Fruit fly (Drosophila melanogaster) whole organism, embryonic: ENCODE measurements around the gene CG10738.

Experiments used
- BtbVII ChIP-seq: fragments of 200-800 bp; sonication (Bioruptor generic); optimal IDR thresholded peaks from 3 replicates; lab custom pipeline; 2017; ENCODE audit warnings: missing biosample characterization, mild to moderate bottlenecking, missing genetic modification characterization
- CG1024 ChIP-seq: fragments of 200-800 bp; sonication (Bioruptor generic); IDR thresholded peaks from 2 replicates; pipeline ENCODE4 v1.3.6; 2022; ENCODE audit warnings: missing biosample characterization, missing genetic modification characterization
- CG10431 ChIP-seq: fragments of 200-800 bp; sonication (Bioruptor generic); optimal IDR thresholded peaks from 3 replicates; lab custom pipeline; 2018; ENCODE audit warnings: missing biosample characterization, mild to moderate bottlenecking, missing genetic modification characterization
- CG10654 ChIP-seq: fragments of 200-800 bp; sonication (Bioruptor generic); optimal IDR thresholded peaks from 2 replicates; lab custom pipeline; 2016; ENCODE audit warnings: missing biosample characterization, missing genetic modification characterization
- CG12104 ChIP-seq: fragments of 200-800 bp; sonication (Bioruptor generic); optimal IDR thresholded peaks from 3 replicates; lab custom pipeline; 2016; ENCODE audit warnings: missing biosample characterization, missing genetic modification characterization
- CG14860 ChIP-seq: fragments of 200-800 bp; sonication (Bioruptor generic); IDR thresholded peaks from 3 replicates; pipeline ENCODE4 v1.3.6; 2022; ENCODE audit warnings: missing biosample characterization, missing genetic modification characterization; ENCODE audit not compliant: partially characterized antibody
- CG15696 ChIP-seq: fragments of 200-800 bp; sonication (Bioruptor generic); optimal IDR thresholded peaks from 2 replicates; lab custom pipeline; 2019; ENCODE audit warnings: missing biosample characterization, mild to moderate bottlenecking, missing genetic modification characterization, moderate library complexity
- CG1647 ChIP-seq: fragments of 200-800 bp; sonication (Bioruptor generic); optimal IDR thresholded peaks from 3 replicates; lab custom pipeline; 2016; ENCODE audit warnings: missing biosample characterization, missing genetic modification characterization
- CG18599 ChIP-seq: fragments of 200-800 bp; sonication (Bioruptor generic); optimal IDR thresholded peaks from 3 replicates; lab custom pipeline; 2017; ENCODE audit warnings: missing biosample characterization, missing genetic modification characterization, mild to moderate bottlenecking, moderate library complexity, missing genetic modification reagents
- CG2202 ChIP-seq: fragments of 200-800 bp; sonication (Bioruptor generic); optimal IDR thresholded peaks from 2 replicates; lab custom pipeline; 2018; ENCODE audit warnings: missing biosample characterization, mild to moderate bottlenecking, missing genetic modification characterization
- CG2889 ChIP-seq: fragments of 200-800 bp; sonication (Bioruptor generic); IDR thresholded peaks from 3 replicates; pipeline ENCODE4 v1.3.6; 2022; ENCODE audit warnings: missing biosample characterization, missing genetic modification characterization
- CG31388 ChIP-seq: fragments of 200-800 bp; sonication (Bioruptor generic); optimal IDR thresholded peaks from 2 replicates; lab custom pipeline; 2016; ENCODE audit warnings: missing biosample characterization, missing genetic modification characterization
- CG4707 ChIP-seq: fragments of 200-800 bp; sonication (Bioruptor generic); optimal IDR thresholded peaks from 2 replicates; lab custom pipeline; 2018; ENCODE audit warnings: missing biosample characterization, mild to moderate bottlenecking, missing genetic modification characterization, moderate library complexity
- CG6765 ChIP-seq: fragments of 200-800 bp; sonication (Bioruptor generic); optimal IDR thresholded peaks from 3 replicates; lab custom pipeline; 2017; ENCODE audit warnings: missing biosample characterization, mild to moderate bottlenecking, missing genetic modification characterization
- CG6813 ChIP-seq: fragments of 200-800 bp; sonication (Bioruptor generic); optimal IDR thresholded peaks from 2 replicates; lab custom pipeline; 2017; ENCODE audit warnings: missing biosample characterization, missing genetic modification characterization, mild to moderate bottlenecking, moderate library complexity, missing genetic modification reagents
- CG7745 ChIP-seq: fragments of 200-800 bp; sonication (Bioruptor generic); optimal IDR thresholded peaks from 2 replicates; lab custom pipeline; 2018; ENCODE audit warnings: missing biosample characterization, mild to moderate bottlenecking, missing genetic modification characterization, moderate library complexity
- CG8359 ChIP-seq: fragments of 200-800 bp; sonication (Bioruptor generic); optimal IDR thresholded peaks from 2 replicates; lab custom pipeline; 2017; ENCODE audit warnings: missing biosample characterization, mild to moderate bottlenecking, missing genetic modification characterization, borderline replicate concordance
- Deaf1 ChIP-seq: fragments of 200-800 bp; optimal IDR thresholded peaks from 3 replicates; lab custom pipeline; 2019; ENCODE audit warnings: missing biosample characterization, mild to moderate bottlenecking, missing genetic modification characterization, moderate library complexity
- H2.0 ChIP-seq: fragments of 200-800 bp; sonication (Bioruptor generic); IDR thresholded peaks from 2 replicates; pipeline ENCODE4 v1.3.6; 2022; ENCODE audit warnings: missing biosample characterization, missing genetic modification characterization
- HLHmδ ChIP-seq: fragments of 200-800 bp; sonication (Bioruptor generic); optimal IDR thresholded peaks from 2 replicates; lab custom pipeline; 2018; ENCODE audit warnings: missing biosample characterization, mild to moderate bottlenecking, missing genetic modification characterization, moderate library complexity
- HmgZ ChIP-seq: fragments of 200-800 bp; sonication (Bioruptor generic); optimal IDR thresholded peaks from 2 replicates; lab custom pipeline; 2018; ENCODE audit warnings: missing biosample characterization, mild to moderate bottlenecking, missing genetic modification characterization
- Lim3 ChIP-seq: fragments of 200-800 bp; sonication (Bioruptor generic); IDR thresholded peaks from 2 replicates; pipeline ENCODE4 v1.3.6; 2022; ENCODE audit warnings: missing biosample characterization, missing genetic modification characterization
- Med ChIP-seq: fragments of 200-800 bp; sonication (Bioruptor generic); peaks from one replicate; lab custom pipeline; 2016; ENCODE audit warnings: missing biosample characterization, missing genetic modification characterization, mild to moderate bottlenecking, inconsistent platforms, moderate library complexity
- Meics ChIP-seq: fragments of 200-800 bp; sonication (Bioruptor generic); optimal IDR thresholded peaks from 2 replicates; lab custom pipeline; 2017; ENCODE audit warnings: missing biosample characterization, mild to moderate bottlenecking, missing genetic modification characterization
- NC2α ChIP-seq: fragments of 200-800 bp; sonication (Bioruptor generic); optimal IDR thresholded peaks from 2 replicates; lab custom pipeline; 2016; ENCODE audit warnings: missing biosample characterization, missing genetic modification characterization
- Oli ChIP-seq: fragments of 200-800 bp; sonication (Bioruptor generic); optimal IDR thresholded peaks from 2 replicates; lab custom pipeline; 2018; ENCODE audit warnings: missing biosample characterization, mild to moderate bottlenecking, missing genetic modification characterization, moderate library complexity
- Poxn ChIP-seq: fragments of 200-800 bp; sonication (Bioruptor generic); IDR thresholded peaks from 2 replicates; pipeline ENCODE4 v1.3.6; 2022; ENCODE audit warnings: missing biosample characterization, missing genetic modification characterization
- Scr ChIP-seq: fragments of 200-800 bp; sonication (Bioruptor generic); IDR thresholded peaks from 2 replicates; pipeline ENCODE4 v1.3.6; 2022; ENCODE audit warnings: missing biosample characterization, missing genetic modification characterization; ENCODE audit not compliant: partially characterized antibody
- Sox100B ChIP-seq: fragments of 200-800 bp; sonication (Bioruptor generic); optimal IDR thresholded peaks from 3 replicates; lab custom pipeline; 2018; ENCODE audit warnings: missing biosample characterization, mild to moderate bottlenecking, missing genetic modification characterization
- Sox102F ChIP-seq: fragments of 200-800 bp; sonication (Bioruptor generic); optimal IDR thresholded peaks from 2 replicates; lab custom pipeline; 2018; ENCODE audit warnings: missing biosample characterization, mild to moderate bottlenecking, missing genetic modification characterization, moderate library complexity
- Stat92E ChIP-seq, 3 experiments: fragments of >200 bp in 2 of 3; fragments of 200-800 bp in 1 of 3; sonication (Bioruptor generic) in 1 of 3; optimal IDR thresholded peaks; 2 replicates each; lab custom pipeline; 2017 to 2019; ENCODE audit warnings: missing biosample characterization in 3 of 3, missing genetic modification characterization in 3 of 3, mild to moderate bottlenecking in 1 of 3, moderate library complexity in 1 of 3
- bcd ChIP-seq: fragments of 200-800 bp; sonication (Bioruptor generic); optimal IDR thresholded peaks from 2 replicates; lab custom pipeline; 2017; ENCODE audit warnings: missing biosample characterization, mild to moderate bottlenecking, missing genetic modification characterization
- bigmax ChIP-seq: fragments of 200-800 bp; sonication (Bioruptor generic); optimal IDR thresholded peaks from 2 replicates; lab custom pipeline; 2018; ENCODE audit warnings: missing biosample characterization, mild to moderate bottlenecking, missing genetic modification characterization
- bsh ChIP-seq, 2 experiments: fragments of 200-800 bp; sonication (Bioruptor generic); optimal IDR thresholded peaks; 2 replicates each; lab custom pipeline; 2017 to 2018; ENCODE audit warnings: mild to moderate bottlenecking in 2 of 2, missing biosample characterization in 2 of 2, missing genetic modification characterization in 2 of 2, moderate library complexity in 1 of 2
- crol ChIP-seq: fragments of 200-800 bp; sonication (Bioruptor generic); IDR thresholded peaks from 2 replicates; pipeline ENCODE4 v1.3.6; 2022; ENCODE audit warnings: missing biosample characterization, missing genetic modification characterization
- dmrt11E ChIP-seq: fragments of 200-800 bp; sonication (Bioruptor generic); optimal IDR thresholded peaks from 3 replicates; lab custom pipeline; 2018; ENCODE audit warnings: missing biosample characterization, mild to moderate bottlenecking, missing genetic modification characterization, moderate library complexity
- gem ChIP-seq: fragments of 200-800 bp; sonication (Bioruptor generic); optimal IDR thresholded peaks from 2 replicates; lab custom pipeline; 2019; ENCODE audit warnings: missing biosample characterization, mild to moderate bottlenecking, missing genetic modification characterization, moderate library complexity
- ham ChIP-seq: fragments of 200-800 bp; sonication (Bioruptor generic); IDR thresholded peaks from 2 replicates; pipeline ENCODE4 v1.3.6; 2022; ENCODE audit warnings: missing biosample characterization, missing genetic modification characterization
- kni ChIP-seq: fragments of 200-800 bp; sonication (Bioruptor generic); optimal IDR thresholded peaks from 3 replicates; lab custom pipeline; 2017; ENCODE audit warnings: mild to moderate bottlenecking, missing biosample characterization, missing genetic modification reagents, missing genetic modification characterization
- lov ChIP-seq, 2 experiments: fragments of 200-800 bp in 1 of 2; fragments of >200 bp in 1 of 2; sonication (Bioruptor generic) in 1 of 2; IDR thresholded peaks in 1 of 2; optimal IDR thresholded peaks in 1 of 2; 2 replicates in 1 of 2; 3 replicates in 1 of 2; pipeline versions ENCODE4 v1.3.6 to Lab custom; 2017 to 2022; ENCODE audit warnings: missing biosample characterization in 1 of 2, missing genetic modification characterization in 1 of 2
- pb ChIP-seq: fragments of 200-800 bp; sonication (Bioruptor generic); optimal IDR thresholded peaks from 3 replicates; lab custom pipeline; 2016; ENCODE audit warnings: missing biosample characterization, missing genetic modification characterization
- pfk ChIP-seq: fragments of 200-800 bp; sonication (Bioruptor generic); optimal IDR thresholded peaks from 2 replicates; lab custom pipeline; 2018; ENCODE audit warnings: missing biosample characterization, mild to moderate bottlenecking, missing genetic modification characterization, moderate library complexity
- run ChIP-seq: fragments of 200-800 bp; sonication (Bioruptor generic); optimal IDR thresholded peaks from 3 replicates; lab custom pipeline; 2018; ENCODE audit warnings: missing biosample characterization, mild to moderate bottlenecking, missing genetic modification characterization
- sens-2 ChIP-seq: fragments of 200-800 bp; sonication (Bioruptor generic); IDR thresholded peaks from 2 replicates; pipeline ENCODE4 v1.3.6; 2022; ENCODE audit warnings: missing biosample characterization, missing genetic modification characterization
- sug ChIP-seq: fragments of 200-800 bp; optimal IDR thresholded peaks from 2 replicates; lab custom pipeline; 2019; ENCODE audit warnings: missing biosample characterization, mild to moderate bottlenecking, missing genetic modification characterization, moderate library complexity
- tap ChIP-seq: fragments of 200-800 bp; optimal IDR thresholded peaks from 3 replicates; lab custom pipeline; 2019; ENCODE audit warnings: missing biosample characterization, mild to moderate bottlenecking, missing genetic modification characterization, moderate library complexity
- tin ChIP-seq: fragments of 200-800 bp; sonication (Bioruptor generic); optimal IDR thresholded peaks from 3 replicates; lab custom pipeline; 2016; ENCODE audit warnings: missing biosample characterization, missing genetic modification characterization
- tna ChIP-seq: fragments of 200-800 bp; sonication (Bioruptor generic); IDR thresholded peaks from 2 replicates; pipeline ENCODE4 v1.3.6; 2022; ENCODE audit warnings: missing biosample characterization, missing genetic modification characterization; ENCODE audit not compliant: partially characterized antibody
- tx ChIP-seq: fragments of 200-800 bp; sonication (Bioruptor generic); optimal IDR thresholded peaks from 2 replicates; lab custom pipeline; 2016; ENCODE audit warnings: missing biosample characterization, missing genetic modification characterization

Gene CG10738

dm6 chr3L:13489193-13489752, 38.7 kb downstream of the CG10738 start (continued):
- TF ChIP-seq CG15696 (tag; lab: Kevin White, UChicago) (peak; percentile 8), tap (tag; lab: Kevin White, UChicago) (no peak), bsh (GFP tag; optimal IDR thresholded peaks at IDR 0.05; lab: Kevin White, UChicago) (no peak), tna (GFP tag; lab: Robert Waterston, UW) (no peak), run (tag; lab: Kevin White, UChicago) (no peak), Meics (no peak), CG14860 (0 out of 3 replicates have a peak, but pooled peaks have one; percentile 30), tin (GFP tag; lab: Kevin White, UChicago) (no peak), Stat92E (GFP tag; optimal IDR thresholded peaks at IDR 0.05; lab: Kevin White, UChicago) (no peak), CG18599 (GFP tag; lab: Kevin White, UChicago) (no peak), CG1647 (no peak), Lim3 (GFP tag; lab: Robert Waterston, UW) (no peak), CG8359 (GFP tag; lab: Kevin White, UChicago) (peak; percentile 97), pfk (GFP tag; lab: Kevin White, UChicago) (no peak), Med (GFP tag; lab: Kevin White, UChicago) (peak; percentile 61), HmgZ (tag; lab: Kevin White, UChicago) (no peak), CG12104 (GFP tag; lab: Kevin White, UChicago) (no peak), Sox102F (GFP tag; lab: Kevin White, UChicago) (no peak), Sox100B (GFP tag; lab: Kevin White, UChicago) (no peak), dmrt11E (tag; lab: Kevin White, UChicago) (no peak), H2.0 (GFP tag; lab: Robert Waterston, UW) (0 out of 2 replicates have a peak, but pooled peaks have one; percentile 3), gem (tag; lab: Kevin White, UChicago) (peak; percentile 2), sens-2 (0 out of 2 replicates have a peak, but pooled peaks have one; percentile 23), CG31388 (GFP tag; lab: Kevin White, UChicago) (no peak), NC2α (GFP tag; lab: Kevin White, UChicago) (no peak), kni (GFP tag; lab: Kevin White, UChicago) (no peak), sug (tag; lab: Kevin White, UChicago) (peak; percentile 1), BtbVII (GFP tag; lab: Kevin White, UChicago) (peak; percentile 12), CG7745 (tag; lab: Kevin White, UChicago) (no peak), bcd (no peak), Poxn (GFP tag; lab: Robert Waterston, UW) (no peak), Oli (no peak), CG1024 (GFP tag; lab: Robert Waterston, UW) (no peak), bigmax (GFP tag; lab: Kevin White, UChicago) (no peak), CG2202 (tag; lab: Kevin White, UChicago) (no peak), CG6765 (GFP tag; lab: Kevin White, UChicago) (no peak), ham (GFP tag; lab: Robert Waterston, UW) (no peak), pb (GFP tag; lab: Kevin White, UChicago) (no peak), CG2889 (GFP tag; lab: Robert Waterston, UW) (no peak), CG6813 (GFP tag; lab: Kevin White, UChicago) (peak; percentile 45), Scr (GFP tag; lab: Robert Waterston, UW) (no peak), CG4707 (GFP tag; lab: Kevin White, UChicago) (no peak), Deaf1 (no peak), crol (no peak), HLHmδ (GFP tag; lab: Kevin White, UChicago) (no peak), lov (optimal IDR thresholded peaks at IDR 0.05; lab: Kevin White, UChicago) (no peak), lov (GFP tag; IDR thresholded peaks at IDR 0.05; lab: Robert Waterston, UW) (no peak), CG10654 (GFP tag; lab: Kevin White, UChicago) (no peak), tx (GFP tag; lab: Kevin White, UChicago) (no peak), CG10431 (no peak)
